Worm (Caenorhabditis elegans): ENCODE results near the gene ZK180.8.

- TF ChIP-seq aly-2 (tag; optimal IDR thresholded peaks at IDR 0.05) = no peak
- TF ChIP-seq peb-1 (tag; optimal IDR thresholded peaks at IDR 0.05) = no peak
- TF ChIP-seq nhr-11 (tag; optimal IDR thresholded peaks at IDR 0.05) = no peak
- TF ChIP-seq snpc-4 (tag; optimal IDR thresholded peaks at IDR 0.05) = no peak
- no peak for TF ChIP-seq F13H6.1 (tag; optimal IDR thresholded peaks at IDR 0.05)
Observed at ce11 chrIV:4524943-4525342, 13.4 kb upstream of the ZK180.8 start, which contains the start of gene ZK180.6.

Data from whole organism, L2 larva.